Worm (Caenorhabditis elegans) whole organism, midembryonic: Measurements from ENCODE around the gene nhr-140.

Experiments
- T22C8.4 ChIP-seq: fragments of 200-800 bp; sonication (Bioruptor generic); IDR thresholded peaks from 2 replicates; pipeline ENCODE4 v1.3.6; 2022; ENCODE audit warnings: missing genetic modification characterization, missing compliant biosample characterization
- cog-1 ChIP-seq: sonication (generic microtip); optimal IDR thresholded peaks from 2 replicates; lab custom pipeline; 2016; ENCODE audit warnings: missing genetic modification characterization, missing compliant biosample characterization
- flt-1 ChIP-seq: fragments of 200-800 bp; sonication (Bioruptor generic); IDR thresholded peaks from 2 replicates; pipeline ENCODE4 v1.3.6; 2022; ENCODE audit warnings: missing genetic modification characterization, missing compliant biosample characterization
- klf-2 ChIP-seq: fragments of 200-800 bp; sonication (Bioruptor generic); conservative IDR thresholded peaks from 2 replicates; pipeline ENCODE4 v1.3.6; 2022; ENCODE audit warnings: missing genetic modification reagents, missing genetic modification characterization, missing compliant biosample characterization
- med-1 ChIP-seq: sonication (generic microtip); optimal IDR thresholded peaks from 2 replicates; lab custom pipeline; 2017; ENCODE audit warnings: missing genetic modification characterization, mild to moderate bottlenecking, missing compliant biosample characterization, antibody characterized with exemption, missing genetic modification reagents; ENCODE audit not compliant: insufficient read depth
- ref-1 ChIP-seq: fragments of 200-800 bp; sonication (Bioruptor generic); conservative IDR thresholded peaks from 2 replicates; pipeline ENCODE4 v1.3.6; 2022; ENCODE audit warnings: missing genetic modification reagents, missing genetic modification characterization, missing compliant biosample characterization
- tab-1 ChIP-seq: fragments of 200-800 bp; sonication (Bioruptor generic); IDR thresholded peaks from 2 replicates; pipeline ENCODE4 v1.3.6; 2022; ENCODE audit warnings: missing genetic modification characterization, missing compliant biosample characterization
- ztf-23 ChIP-seq: fragments of 200-800 bp; sonication (Bioruptor generic); IDR thresholded peaks from 2 replicates; pipeline ENCODE4 v1.3.6; 2022; ENCODE audit warnings: missing genetic modification reagents, missing genetic modification characterization, missing compliant biosample characterization
- ztf-29 ChIP-seq: fragments of 200-800 bp; sonication (Bioruptor generic); IDR thresholded peaks from 2 replicates; pipeline ENCODE4 v1.3.6; 2022; ENCODE audit warnings: missing genetic modification reagents, missing genetic modification characterization, missing compliant biosample characterization

nhr-140 gene

ce11 chrV:7005964-7006363, 16.5 kb upstream of the nhr-140 start, which contains the start of gene spig-10:
spig-10 (plus strand) TSS chrV:7006264.
- TF ChIP-seq ztf-29 (GFP tag; lab: Robert Waterston, UW), result no peak
- TF ChIP-seq flt-1 (GFP tag; lab: Robert Waterston, UW), result no peak
- no peak for TF ChIP-seq klf-2 (GFP tag; lab: Robert Waterston, UW)
- TF ChIP-seq ref-1 (GFP tag; lab: Robert Waterston, UW), result no peak
- TF ChIP-seq T22C8.4, result no peak
- no peak for TF ChIP-seq tab-1
- no peak for TF ChIP-seq cog-1 (tag; lab: Kevin White, UChicago)

- no peak for TF ChIP-seq klf-2 (GFP tag; lab: Robert Waterston, UW)
- no peak for TF ChIP-seq ztf-29 (GFP tag; lab: Robert Waterston, UW)
- no peak for TF ChIP-seq cog-1 (tag; lab: Kevin White, UChicago)
- no peak for TF ChIP-seq ztf-23
- no peak for TF ChIP-seq flt-1 (GFP tag; lab: Robert Waterston, UW)
- no peak for TF ChIP-seq T22C8.4
Measured at ce11 chrV:7003850-7004249, 14.4 kb upstream of the nhr-140 start, which contains the start of gene srab-4. srab-4 (plus strand) TSS chrV:7004150.

- TF ChIP-seq ztf-29 (GFP tag; lab: Robert Waterston, UW) (no peak), cog-1 (tag; lab: Kevin White, UChicago) (no peak), flt-1 (GFP tag; lab: Robert Waterston, UW) (no peak), T22C8.4 (no peak), med-1 (GFP tag; lab: Kevin White, UChicago) (no peak), ztf-23 (no peak), klf-2 (GFP tag; lab: Robert Waterston, UW) (no peak), tab-1 (no peak), ref-1 (GFP tag; lab: Robert Waterston, UW) (no peak)
Measured at ce11 chrV:7000734-7001133, 11.3 kb upstream of the nhr-140 start.

ce11 chrV:6998303-6998884, 8.9 kb upstream of the nhr-140 start, which contains the start of gene nhr-42:
nhr-42 (plus strand) TSS chrV:6998819.
- TF ChIP-seq ztf-23, result no peak
- TF ChIP-seq tab-1, result no peak
- TF ChIP-seq cog-1 (tag; lab: Kevin White, UChicago), result no peak
- TF ChIP-seq ref-1 (GFP tag; lab: Robert Waterston, UW), result no peak
- no peak for TF ChIP-seq T22C8.4

- TF ChIP-seq flt-1 (GFP tag; lab: Robert Waterston, UW) (no peak), ztf-29 (GFP tag; lab: Robert Waterston, UW) (no peak), ztf-23 (no peak), ref-1 (GFP tag; lab: Robert Waterston, UW) (no peak), T22C8.4 (no peak), tab-1 (no peak), med-1 (GFP tag; lab: Kevin White, UChicago) (no peak), klf-2 (GFP tag; lab: Robert Waterston, UW) (no peak), cog-1 (tag; lab: Kevin White, UChicago) (no peak)
Measured at ce11 chrV:6997041-6997552, 7.6 kb upstream of the nhr-140 start, which contains the start of gene nhr-107. nhr-107 (minus strand) TSS chrV:6997091.

DNA sequence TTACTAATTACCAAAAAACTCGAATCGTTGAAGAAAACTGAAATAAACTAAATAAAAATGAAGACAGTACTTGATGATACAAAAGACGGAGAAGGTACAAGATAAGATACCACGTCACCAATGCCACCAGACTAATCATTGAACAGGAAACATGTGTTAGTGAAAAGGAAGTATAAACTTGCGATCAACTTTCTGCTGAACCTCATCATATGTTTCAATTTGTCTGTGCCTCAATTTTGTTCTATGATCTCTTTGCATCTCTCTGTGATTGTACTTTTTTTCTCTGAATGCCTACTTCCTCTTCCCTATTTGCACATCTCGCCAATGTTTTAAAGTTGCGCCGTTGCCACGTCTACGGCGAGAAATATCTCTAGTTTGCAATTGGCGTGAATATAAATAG, 4.5 kb upstream of the nhr-140 start:
- TF ChIP-seq cog-1 (tag; lab: Kevin White, UChicago) (no peak), ztf-23 (no peak), ztf-29 (GFP tag; lab: Robert Waterston, UW) (no peak), klf-2 (GFP tag; lab: Robert Waterston, UW) (no peak), med-1 (GFP tag; lab: Kevin White, UChicago) (no peak), ref-1 (GFP tag; lab: Robert Waterston, UW) (no peak), T22C8.4 (no peak), flt-1 (GFP tag; lab: Robert Waterston, UW) (no peak), tab-1 (no peak)

- no peak for TF ChIP-seq klf-2 (GFP tag; lab: Robert Waterston, UW)
- TF ChIP-seq cog-1 (tag; lab: Kevin White, UChicago), result no peak
- TF ChIP-seq ztf-29 (GFP tag; lab: Robert Waterston, UW), result no peak
- TF ChIP-seq T22C8.4, result no peak
- no peak for TF ChIP-seq tab-1
- no peak for TF ChIP-seq ref-1 (GFP tag; lab: Robert Waterston, UW)
- TF ChIP-seq ztf-23, result no peak
- TF ChIP-seq med-1 (GFP tag; lab: Kevin White, UChicago), result no peak
- no peak for TF ChIP-seq flt-1 (GFP tag; lab: Robert Waterston, UW)
Measured at ce11 chrV:6991771-6992170, 2.3 kb upstream of the nhr-140 start, which contains the start of gene nhr-162. nhr-162 (minus strand) TSS chrV:6991871.

ce11 chrV:6987673-6988072, 1.8 kb downstream of the nhr-140 start, which contains the start of gene nhr-139:
nhr-139 (minus strand) TSS chrV:6987773.
- TF ChIP-seq med-1 (GFP tag; lab: Kevin White, UChicago) (no peak), klf-2 (GFP tag; lab: Robert Waterston, UW) (no peak), tab-1 (no peak), ztf-23 (no peak), ref-1 (GFP tag; lab: Robert Waterston, UW) (no peak), T22C8.4 (no peak), flt-1 (GFP tag; lab: Robert Waterston, UW) (no peak)

DNA sequence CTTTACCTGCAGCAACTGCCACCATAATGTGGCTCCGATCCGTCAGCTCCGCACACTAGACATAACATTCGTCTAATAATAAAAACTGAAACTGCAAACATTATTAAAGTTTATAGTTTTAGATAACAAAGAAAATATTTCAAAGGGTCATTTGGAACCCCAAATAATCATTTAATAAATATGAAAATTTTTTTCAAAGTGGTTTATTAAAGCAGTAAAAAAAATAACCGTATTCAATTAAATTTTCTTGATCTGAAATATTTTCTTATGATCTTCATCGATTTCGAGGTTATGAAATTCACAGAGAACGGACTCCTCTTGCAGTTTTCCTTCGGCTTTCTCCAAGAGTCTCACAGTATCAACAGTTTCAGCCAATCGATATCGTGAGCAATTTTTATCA, 3.5 kb downstream of the nhr-140 start, which contains the start of gene nhr-163:
TSS of gene nhr-163 (minus strand) at position 101 of the 400 bp plus-strand sequence.
- TF ChIP-seq cog-1 (tag; lab: Kevin White, UChicago) (no peak), med-1 (GFP tag; lab: Kevin White, UChicago) (no peak), ztf-29 (GFP tag; lab: Robert Waterston, UW) (no peak), flt-1 (GFP tag; lab: Robert Waterston, UW) (no peak), ref-1 (GFP tag; lab: Robert Waterston, UW) (no peak), tab-1 (no peak), T22C8.4 (no peak), klf-2 (GFP tag; lab: Robert Waterston, UW) (no peak), ztf-23 (no peak)
